Fruit fly (Drosophila melanogaster) Kc167 (cell line): ENCODE data around the gene CG34462.

ENCODE experiments used
- Myc ChIP-seq: fragments of >200 bp; optimal IDR thresholded peaks from 2 replicates; lab custom pipeline; 2017; ENCODE audit warnings: missing external identifiers
- Sin3A ChIP-seq: fragments of >200 bp; optimal IDR thresholded peaks from 2 replicates; lab custom pipeline; 2018; ENCODE audit warnings: missing external identifiers
- h ChIP-seq: fragments of >200 bp; optimal IDR thresholded peaks from 3 replicates; lab custom pipeline; 2018; ENCODE audit warnings: missing external identifiers
- insv ChIP-seq: fragments of >200 bp; optimal IDR thresholded peaks from 3 replicates; lab custom pipeline; 2018; ENCODE audit warnings: missing external identifiers
- psq ChIP-seq: fragments of >200 bp; optimal IDR thresholded peaks from 2 replicates; lab custom pipeline; 2017; ENCODE audit warnings: missing external identifiers

DNA sequence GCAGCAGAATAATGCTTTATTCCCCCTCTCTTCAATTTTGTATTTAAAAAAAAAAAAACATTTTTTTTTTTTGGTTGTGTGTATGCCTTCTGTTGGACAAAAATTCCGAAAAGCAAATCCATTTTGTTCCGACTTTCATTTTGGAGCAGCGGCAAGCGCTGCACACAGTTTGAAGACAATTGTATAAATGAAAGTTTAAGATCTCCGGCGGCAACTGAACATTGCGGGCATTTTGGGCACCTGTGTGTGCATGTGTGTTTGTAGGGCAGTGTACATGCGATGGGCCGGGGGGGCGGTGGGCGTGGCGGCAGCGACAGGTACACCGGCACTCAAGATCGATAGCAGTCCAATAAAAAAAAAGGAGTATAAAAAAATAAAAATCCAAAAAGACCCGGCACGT is 41.1 kb downstream of the CG34462 start:
- TF ChIP-seq Sin3A (lab: Kevin White, UChicago) (no peak), insv (lab: Kevin White, UChicago) (no peak), h (lab: Kevin White, UChicago) (no peak), psq (lab: Kevin White, UChicago) (no peak), Myc (lab: Kevin White, UChicago) (no peak)
